Fruit fly (Drosophila melanogaster): ENCODE measurements around the gene CG12099.

The CG12099 gene

DNA sequence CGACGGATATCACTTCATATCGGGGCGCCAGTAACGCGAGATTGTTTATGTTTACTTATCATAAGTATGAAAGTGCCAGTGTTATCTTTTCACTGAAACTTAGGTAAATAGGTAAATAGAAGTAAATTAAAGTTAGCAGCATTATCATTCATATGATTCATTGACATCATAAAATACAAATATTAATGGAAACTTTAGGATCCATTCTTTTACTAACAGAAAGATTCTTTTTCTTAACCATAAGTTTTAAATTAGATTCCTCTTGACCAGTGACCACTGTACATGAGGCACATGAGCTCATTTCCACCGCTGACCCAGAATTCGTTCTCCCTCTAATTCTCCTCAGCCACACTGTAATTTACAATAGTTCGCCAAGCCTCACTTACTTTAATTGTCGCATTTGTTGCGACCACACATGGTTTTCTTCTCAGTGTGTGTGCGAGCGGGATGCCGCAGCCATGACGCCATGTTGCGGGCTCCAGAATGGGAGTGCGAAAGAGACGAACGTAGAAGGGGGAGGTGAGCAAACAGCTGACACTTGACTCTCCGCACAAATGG is 20.2 kb upstream of the CG12099 start (continued):
- TF ChIP-seq jing (GFP tag; optimal IDR thresholded peaks at IDR 0.05) (no peak), Atf6 (GFP tag; IDR thresholded peaks at IDR 0.05) (peak; percentile 61), oc (tag; optimal IDR thresholded peaks at IDR 0.05) (no peak), p53 (GFP tag; optimal IDR thresholded peaks at IDR 0.05) (no peak), Spps (tag; optimal IDR thresholded peaks at IDR 0.05) (no peak), dm (GFP tag; optimal IDR thresholded peaks at IDR 0.05) (no peak), Chrac-16 (GFP tag; optimal IDR thresholded peaks at IDR 0.05) (peak; percentile 34), pnt (GFP tag; optimal IDR thresholded peaks at IDR 0.05) (peak; percentile 27), Bgb (GFP tag; IDR thresholded peaks at IDR 0.05; ENCODE audit: partially characterized antibody) (no peak), Atf-2 (GFP tag; optimal IDR thresholded peaks at IDR 0.05) (no peak), corto (GFP tag; optimal IDR thresholded peaks at IDR 0.05) (no peak), Lpt (GFP tag; optimal IDR thresholded peaks at IDR 0.05) (no peak), mam (GFP tag; optimal IDR thresholded peaks at IDR 0.05) (no peak), CG32532 (GFP tag; IDR thresholded peaks at IDR 0.05) (0 out of 2 replicates have a peak, but pooled peaks have one; percentile 37), tap (tag; optimal IDR thresholded peaks at IDR 0.05) (peak; percentile 17), Hr78 (GFP tag; optimal IDR thresholded peaks at IDR 0.05) (no peak), schlank (tag; optimal IDR thresholded peaks at IDR 0.05) (no peak), CG10209 (GFP tag; optimal IDR thresholded peaks at IDR 0.05) (peak; percentile 15), CG31441 (GFP tag; IDR thresholded peaks at IDR 0.05) (peak; percentile 28; the same call in 1 of the 2 replicates), CG17328 (GFP tag; IDR thresholded peaks at IDR 0.05) (no peak), Ptx1 (GFP tag; IDR thresholded peaks at IDR 0.05) (peak; percentile 34; the same call in 1 of the 2 replicates), usp (GFP tag; optimal IDR thresholded peaks at IDR 0.05) (no peak), CG15073 (GFP tag; optimal IDR thresholded peaks at IDR 0.05) (no peak), CG14860 (GFP tag; IDR thresholded peaks at IDR 0.05; ENCODE audit: partially characterized antibody) (no peak), CG15479 (GFP tag; optimal IDR thresholded peaks at IDR 0.05) (no peak), CTCF (GFP tag; optimal IDR thresholded peaks at IDR 0.05) (peak; percentile 47), CG18262 (tag; optimal IDR thresholded peaks at IDR 0.05) (peak; percentile 47), Hr3 (GFP tag; optimal IDR thresholded peaks at IDR 0.05) (peak; percentile 12), CG12219 (GFP tag; optimal IDR thresholded peaks at IDR 0.05) (no peak), Dp (GFP tag; optimal IDR thresholded peaks at IDR 0.05) (no peak), disco-r (GFP tag; optimal IDR thresholded peaks at IDR 0.05) (no peak)

dm6 chr3L:1577338-1577737 is 19.1 kb upstream of the CG12099 start:
- TF ChIP-seq cg (GFP tag; optimal IDR thresholded peaks at IDR 0.05) (peak; percentile 66), Jarid2 (GFP tag; optimal IDR thresholded peaks at IDR 0.05) (peak; percentile 9), CG14860 (GFP tag; IDR thresholded peaks at IDR 0.05; ENCODE audit: partially characterized antibody) (no peak), Ets97D (GFP tag; optimal IDR thresholded peaks at IDR 0.05) (no peak), ewg (GFP tag; optimal IDR thresholded peaks at IDR 0.05) (peak; percentile 85), Deaf1 (tag; optimal IDR thresholded peaks at IDR 0.05) (no peak), crol (GFP tag; IDR thresholded peaks at IDR 0.05) (peak; percentile 71), CG15514 (GFP tag; optimal IDR thresholded peaks at IDR 0.05) (peak; percentile 9), vvl (GFP tag; IDR thresholded peaks at IDR 0.05) (peak; percentile 10; the same call in 1 of the 2 replicates), da (GFP tag; optimal IDR thresholded peaks at IDR 0.05) (no peak), nerfin-1 (tag; optimal IDR thresholded peaks at IDR 0.05) (peak; percentile 14), cato (GFP tag; optimal IDR thresholded peaks at IDR 0.05; ENCODE audit: borderline replicate concordance) (no peak), CG11247 (GFP tag; IDR thresholded peaks at IDR 0.05) (0 out of 2 replicates have a peak, but pooled peaks have one; percentile 27), Lhr (GFP tag; optimal IDR thresholded peaks at IDR 0.05) (no peak), Elba2 (GFP tag; optimal IDR thresholded peaks at IDR 0.05) (no peak), seq (GFP tag; IDR thresholded peaks at IDR 0.05) (peak; percentile 75), Trl (optimal IDR thresholded peaks at IDR 0.05) (peak; percentile 39 to 42), Trl (GFP tag; optimal IDR thresholded peaks at IDR 0.05) (no peak), CG1602 (GFP tag; optimal IDR thresholded peaks at IDR 0.05) (no peak), chinmo (GFP tag; IDR thresholded peaks at IDR 0.05; ENCODE audit: partially characterized antibody) (0 out of 4 replicates have a peak, but pooled peaks have one; percentile 36), sqz (GFP tag; optimal IDR thresholded peaks at IDR 0.05) (peak; percentile 49), ham (GFP tag; IDR thresholded peaks at IDR 0.05) (no peak)
